Worm (Caenorhabditis elegans) whole organism, L4 larva: ENCODE data around the gene ekl-5.

ENCODE experiments used
- F10B5.3 ChIP-seq: sonication (generic microtip); optimal IDR thresholded peaks from 2 replicates; lab custom pipeline; 2016; ENCODE audit warnings: mild to moderate bottlenecking, missing genetic modification characterization, missing compliant biosample characterization
- F49E8.2 ChIP-seq: sonication (generic microtip); optimal IDR thresholded peaks from 2 replicates; lab custom pipeline; 2016; ENCODE audit warnings: missing compliant biosample characterization, mild to moderate bottlenecking, missing genetic modification characterization, borderline replicate concordance
- ZK546.5 ChIP-seq, 2 experiments: sonication (generic microtip); optimal IDR thresholded peaks; 2 replicates each; lab custom pipeline; 2017; ENCODE audit warnings: missing biosample characterization in 2 of 2, missing genetic modification characterization in 2 of 2
- aly-2 ChIP-seq: sonication (generic microtip); optimal IDR thresholded peaks from 2 replicates; lab custom pipeline; 2018; ENCODE audit warnings: missing biosample characterization, missing genetic modification characterization
- dpl-1 ChIP-seq: fragments of 150-350 bp; optimal IDR thresholded peaks from 2 replicates; lab custom pipeline; 2014; ENCODE audit warnings: missing biosample characterization, missing genetic modification reagents, missing genetic modification characterization
- fkh-10 ChIP-seq: fragments of 150-350 bp; optimal IDR thresholded peaks from 2 replicates; lab custom pipeline; 2014; ENCODE audit warnings: missing biosample characterization, missing genetic modification reagents, missing genetic modification characterization
- fos-1 ChIP-seq: fragments of 150-350 bp; optimal IDR thresholded peaks from 2 replicates; lab custom pipeline; 2014; ENCODE audit warnings: missing biosample characterization, missing genetic modification characterization
- lin-13 ChIP-seq: fragments of 150-350 bp; optimal IDR thresholded peaks from 2 replicates; lab custom pipeline; 2014; ENCODE audit warnings: missing biosample characterization, missing genetic modification reagents, missing genetic modification characterization
- lin-39 ChIP-seq: fragments of 150-350 bp; optimal IDR thresholded peaks from 2 replicates; lab custom pipeline; 2014; ENCODE audit warnings: missing biosample characterization, missing genetic modification reagents, missing genetic modification characterization
- nhr-237 ChIP-seq: sonication (generic microtip); optimal IDR thresholded peaks from 2 replicates; lab custom pipeline; 2017; ENCODE audit warnings: missing biosample characterization, missing genetic modification characterization
- spr-3 ChIP-seq: fragments of 200-800 bp; sonication (Bioruptor generic); optimal IDR thresholded peaks from 2 replicates; lab custom pipeline; 2018; ENCODE audit warnings: mild to moderate bottlenecking, missing genetic modification characterization, missing compliant biosample characterization
- tag-97 ChIP-seq: fragments of 200-800 bp; sonication (Bioruptor generic); IDR thresholded peaks from 2 replicates; pipeline ENCODE4 v1.3.6; 2022; ENCODE audit warnings: missing genetic modification characterization, missing compliant biosample characterization

ce11 chrX:13918143-13918542, 1.2 kb upstream of the ekl-5 start:
- TF ChIP-seq fos-1 (no peak), ZK546.5 (tag; optimal IDR thresholded peaks at IDR 0.05; lab: Kevin White, UChicago) (no peak), lin-39 (no peak), F10B5.3 (no peak), F49E8.2 (tag; lab: Kevin White, UChicago) (no peak), spr-3 (no peak), fkh-10 (no peak), lin-13 (no peak), dpl-1 (peak; percentile 76), nhr-237 (tag; lab: Kevin White, UChicago) (no peak), tag-97 (GFP tag; lab: Robert Waterston, UW) (no peak), aly-2 (tag; lab: Kevin White, UChicago) (no peak)
